Fruit fly (Drosophila melanogaster) whole organism, embryonic: Measurements from ENCODE around the gene bor.
A peak's percentile ranks its signal among the peaks of the same experiment; 100 is the strongest.

Experiments used
- Asciz ChIP-seq: fragments of 200-800 bp; sonication (Bioruptor generic); optimal IDR thresholded peaks from 2 replicates; lab custom pipeline; 2017; ENCODE audit warnings: missing biosample characterization, mild to moderate bottlenecking, missing genetic modification characterization, missing genetic modification reagents
- CG10209 ChIP-seq: fragments of 200-800 bp; sonication (Bioruptor generic); optimal IDR thresholded peaks from 3 replicates; lab custom pipeline; 2017; ENCODE audit warnings: missing biosample characterization, mild to moderate bottlenecking, missing genetic modification characterization, missing genetic modification reagents
- CG11247 ChIP-seq: fragments of 200-800 bp; sonication (Bioruptor generic); IDR thresholded peaks from 2 replicates; pipeline ENCODE4 v1.3.6; 2022; ENCODE audit warnings: missing biosample characterization, missing genetic modification characterization
- CG12155 ChIP-seq: fragments of 200-800 bp; sonication (Bioruptor generic); optimal IDR thresholded peaks from 3 replicates; lab custom pipeline; 2016; ENCODE audit warnings: missing biosample characterization, missing genetic modification characterization
- CG1233 ChIP-seq: fragments of 200-800 bp; sonication (Bioruptor generic); optimal IDR thresholded peaks from 4 replicates; lab custom pipeline; 2018; ENCODE audit warnings: missing biosample characterization, mild to moderate bottlenecking, missing genetic modification characterization
- CG13775 ChIP-seq: fragments of 200-800 bp; sonication (Bioruptor generic); optimal IDR thresholded peaks from 3 replicates; lab custom pipeline; 2017; ENCODE audit warnings: missing biosample characterization, mild to moderate bottlenecking, missing genetic modification characterization
- CG14965 ChIP-seq: fragments of 200-800 bp; sonication (Bioruptor generic); optimal IDR thresholded peaks from 2 replicates; lab custom pipeline; 2016; ENCODE audit warnings: missing biosample characterization, missing genetic modification characterization, borderline replicate concordance
- CG15479 ChIP-seq: fragments of 200-800 bp; sonication (Bioruptor generic); optimal IDR thresholded peaks from 3 replicates; lab custom pipeline; 2019; ENCODE audit warnings: missing biosample characterization, mild to moderate bottlenecking, missing genetic modification characterization, moderate library complexity
- CG15601 ChIP-seq: fragments of 200-800 bp; sonication (Bioruptor generic); optimal IDR thresholded peaks from 3 replicates; lab custom pipeline; 2019; ENCODE audit warnings: missing biosample characterization, mild to moderate bottlenecking, missing genetic modification characterization, moderate library complexity
- CG1603 ChIP-seq: fragments of 200-800 bp; sonication (Bioruptor generic); optimal IDR thresholded peaks from 2 replicates; lab custom pipeline; 2019; ENCODE audit warnings: missing biosample characterization, mild to moderate bottlenecking, missing genetic modification characterization, moderate library complexity
- CG2199 ChIP-seq: fragments of 200-800 bp; sonication (Bioruptor generic); IDR thresholded peaks from 3 replicates; pipeline ENCODE4 v1.3.6; 2022; ENCODE audit warnings: missing biosample characterization, missing genetic modification characterization
- CG2678 ChIP-seq: fragments of 200-800 bp; sonication (Bioruptor generic); optimal IDR thresholded peaks from 3 replicates; lab custom pipeline; 2019; ENCODE audit warnings: missing biosample characterization, mild to moderate bottlenecking, missing genetic modification characterization, moderate library complexity
- CG32767 ChIP-seq: fragments of 200-800 bp; sonication (Bioruptor generic); IDR thresholded peaks from 2 replicates; pipeline ENCODE4 v1.3.6; 2022; ENCODE audit warnings: missing biosample characterization, missing genetic modification characterization
- CG32772 ChIP-seq: fragments of 200-800 bp; sonication (Bioruptor generic); IDR thresholded peaks from 2 replicates; pipeline ENCODE4 v1.3.6; 2022; ENCODE audit warnings: missing biosample characterization, missing genetic modification characterization
- CG34224 ChIP-seq: fragments of 200-800 bp; sonication (Bioruptor generic); IDR thresholded peaks from 3 replicates; pipeline ENCODE4 v1.3.6; 2022; ENCODE audit warnings: missing biosample characterization, missing genetic modification characterization; ENCODE audit not compliant: partially characterized antibody
- CG42726 ChIP-seq: fragments of 200-800 bp; sonication (Bioruptor generic); IDR thresholded peaks from 2 replicates; pipeline ENCODE4 v1.3.6; 2022; ENCODE audit warnings: missing biosample characterization, missing genetic modification characterization; ENCODE audit not compliant: partially characterized antibody
- CG6654 ChIP-seq: fragments of 200-800 bp; sonication (Bioruptor generic); optimal IDR thresholded peaks from 2 replicates; lab custom pipeline; 2017; ENCODE audit warnings: missing biosample characterization, mild to moderate bottlenecking, missing genetic modification characterization
- CG6791 ChIP-seq: fragments of 200-800 bp; sonication (Bioruptor generic); IDR thresholded peaks from 3 replicates; pipeline ENCODE4 v1.3.6; 2022; ENCODE audit warnings: missing biosample characterization, missing genetic modification characterization; ENCODE audit not compliant: partially characterized antibody
- CG8765 ChIP-seq: fragments of 200-800 bp; sonication (Bioruptor generic); IDR thresholded peaks from 2 replicates; pipeline ENCODE4 v1.3.6; 2022; ENCODE audit warnings: missing biosample characterization, missing genetic modification characterization
- CG9797 ChIP-seq: fragments of 200-800 bp; sonication (Bioruptor generic); optimal IDR thresholded peaks from 3 replicates; lab custom pipeline; 2018; ENCODE audit warnings: missing biosample characterization, mild to moderate bottlenecking, missing genetic modification characterization
- CG9876 ChIP-seq: fragments of 200-800 bp; sonication (Bioruptor generic); optimal IDR thresholded peaks from 2 replicates; lab custom pipeline; 2016; ENCODE audit warnings: missing biosample characterization, missing genetic modification characterization
- Eip74EF ChIP-seq, 2 experiments: fragments of 200-800 bp in 1 of 2; fragments of >200 bp in 1 of 2; sonication (Bioruptor generic) in 1 of 2; optimal IDR thresholded peaks; 2 replicates each; lab custom pipeline; 2017 to 2019; ENCODE audit warnings: missing biosample characterization in 2 of 2, missing genetic modification characterization in 2 of 2, mild to moderate bottlenecking in 1 of 2, moderate library complexity in 1 of 2
- H15 ChIP-seq: fragments of 200-800 bp; sonication (Bioruptor generic); IDR thresholded peaks from 3 replicates; pipeline ENCODE4 v1.3.6; 2022; ENCODE audit warnings: missing biosample characterization, missing genetic modification characterization
- HLHmδ ChIP-seq: fragments of 200-800 bp; sonication (Bioruptor generic); optimal IDR thresholded peaks from 2 replicates; lab custom pipeline; 2018; ENCODE audit warnings: missing biosample characterization, mild to moderate bottlenecking, missing genetic modification characterization, moderate library complexity
- HmgZ ChIP-seq: fragments of 200-800 bp; sonication (Bioruptor generic); optimal IDR thresholded peaks from 2 replicates; lab custom pipeline; 2018; ENCODE audit warnings: missing biosample characterization, mild to moderate bottlenecking, missing genetic modification characterization
- Kr ChIP-seq: fragments of 200-800 bp; sonication (Bioruptor generic); optimal IDR thresholded peaks from 2 replicates; lab custom pipeline; 2017; ENCODE audit warnings: missing biosample characterization, mild to moderate bottlenecking, missing genetic modification characterization
- MTF-1 ChIP-seq: fragments of 200-800 bp; sonication (Bioruptor generic); optimal IDR thresholded peaks from 2 replicates; lab custom pipeline; 2018; ENCODE audit warnings: missing biosample characterization, mild to moderate bottlenecking, missing genetic modification characterization, borderline replicate concordance
- Mad ChIP-seq: fragments of 200-800 bp; sonication (Bioruptor generic); optimal IDR thresholded peaks from 2 replicates; lab custom pipeline; 2016; ENCODE audit warnings: missing biosample characterization, missing genetic modification characterization
- NK7.1 ChIP-seq: fragments of 200-800 bp; sonication (Bioruptor generic); optimal IDR thresholded peaks from 3 replicates; lab custom pipeline; 2016; ENCODE audit warnings: missing biosample characterization, missing genetic modification characterization
- Optix ChIP-seq: fragments of 200-800 bp; sonication (Bioruptor generic); IDR thresholded peaks from 3 replicates; pipeline ENCODE4 v1.3.6; 2022; ENCODE audit warnings: missing biosample characterization, missing genetic modification characterization
- Side ChIP-seq: fragments of 200-800 bp; sonication (Bioruptor generic); optimal IDR thresholded peaks from 2 replicates; lab custom pipeline; 2016; ENCODE audit warnings: missing biosample characterization, missing genetic modification characterization
- Ssrp ChIP-seq: fragments of 200-800 bp; sonication (Bioruptor generic); optimal IDR thresholded peaks from 2 replicates; lab custom pipeline; 2018; ENCODE audit warnings: missing biosample characterization, mild to moderate bottlenecking, missing genetic modification characterization, moderate library complexity
- abd-A ChIP-seq: fragments of 200-800 bp; sonication (Bioruptor generic); optimal IDR thresholded peaks from 3 replicates; lab custom pipeline; 2019; ENCODE audit warnings: missing biosample characterization, mild to moderate bottlenecking, missing genetic modification characterization, moderate library complexity
- bbx ChIP-seq: fragments of 200-800 bp; sonication (Bioruptor generic); IDR thresholded peaks from 2 replicates; pipeline ENCODE4 v1.3.6; 2022; ENCODE audit warnings: missing biosample characterization, missing genetic modification characterization; ENCODE audit not compliant: partially characterized antibody
- bsh ChIP-seq, 2 experiments: fragments of 200-800 bp; sonication (Bioruptor generic); optimal IDR thresholded peaks; 2 replicates each; lab custom pipeline; 2017 to 2018; ENCODE audit warnings: mild to moderate bottlenecking in 2 of 2, missing biosample characterization in 2 of 2, missing genetic modification characterization in 2 of 2, moderate library complexity in 1 of 2
- crp ChIP-seq, 2 experiments: fragments of 200-800 bp; sonication (Bioruptor generic); optimal IDR thresholded peaks; 2 replicates in 1 of 2; 3 replicates in 1 of 2; lab custom pipeline; 2017; ENCODE audit warnings: missing biosample characterization in 2 of 2, missing genetic modification characterization in 2 of 2, mild to moderate bottlenecking in 1 of 2, moderate library complexity in 1 of 2
- fd102C ChIP-seq: fragments of 200-800 bp; sonication (Bioruptor generic); optimal IDR thresholded peaks from 2 replicates; lab custom pipeline; 2018; ENCODE audit warnings: missing biosample characterization, mild to moderate bottlenecking, missing genetic modification characterization, moderate library complexity
- insv ChIP-seq, 2 experiments: fragments of 200-800 bp; sonication (Bioruptor generic); optimal IDR thresholded peaks; 3 replicates each; lab custom pipeline; 2016 to 2018; ENCODE audit warnings: missing biosample characterization in 2 of 2, missing genetic modification characterization in 2 of 2
- kni ChIP-seq: fragments of 200-800 bp; sonication (Bioruptor generic); optimal IDR thresholded peaks from 3 replicates; lab custom pipeline; 2017; ENCODE audit warnings: mild to moderate bottlenecking, missing biosample characterization, missing genetic modification reagents, missing genetic modification characterization
- otp ChIP-seq: fragments of 200-800 bp; sonication (Bioruptor generic); IDR thresholded peaks from 3 replicates; pipeline ENCODE4, ENCODE4 v1.3.6; 2022; ENCODE audit warnings: missing biosample characterization, missing genetic modification characterization
- pros ChIP-seq: fragments of 200-800 bp; sonication (Bioruptor generic); optimal IDR thresholded peaks from 3 replicates; lab custom pipeline; 2019; ENCODE audit warnings: missing biosample characterization, mild to moderate bottlenecking, missing genetic modification characterization, moderate library complexity
- pum ChIP-seq: fragments of 200-800 bp; sonication (Bioruptor generic); optimal IDR thresholded peaks from 2 replicates; lab custom pipeline; 2016; ENCODE audit warnings: missing biosample characterization, missing genetic modification characterization
- rib ChIP-seq: fragments of 200-800 bp; sonication (Bioruptor generic); IDR thresholded peaks from 2 replicates; pipeline ENCODE4 v1.3.6; 2022; ENCODE audit warnings: missing biosample characterization, missing genetic modification characterization
- schlank ChIP-seq: fragments of 200-800 bp; sonication (Bioruptor generic); optimal IDR thresholded peaks from 2 replicates; lab custom pipeline; 2018; ENCODE audit warnings: missing biosample characterization, mild to moderate bottlenecking, missing genetic modification characterization
- sens ChIP-seq: fragments of 200-800 bp; sonication (Bioruptor generic); peaks from one replicate; lab custom pipeline; 2016; ENCODE audit warnings: missing biosample characterization, missing genetic modification characterization
- sisA ChIP-seq: fragments of 200-800 bp; sonication (Bioruptor generic); IDR thresholded peaks from 2 replicates; pipeline ENCODE4 v1.3.6; 2022; ENCODE audit warnings: missing biosample characterization, missing genetic modification characterization
- sna ChIP-seq: fragments of 200-800 bp; sonication (Bioruptor generic); IDR thresholded peaks from 2 replicates; pipeline ENCODE4 v1.3.6; 2022; ENCODE audit warnings: missing biosample characterization, missing genetic modification characterization; ENCODE audit not compliant: partially characterized antibody
- unc-4 ChIP-seq: fragments of 200-800 bp; sonication (Bioruptor generic); IDR thresholded peaks from 2 replicates; pipeline ENCODE4 v1.3.6; 2022; ENCODE audit warnings: missing biosample characterization, missing genetic modification characterization; ENCODE audit not compliant: partially characterized antibody

The bor gene

dm6 chr3R:16282080-16282690 lies 18.3 kb upstream of the bor start (continued):
- TF ChIP-seq CG14965 (GFP tag; lab: Kevin White, UChicago) = no peak
- no peak for TF ChIP-seq Eip74EF (GFP tag; optimal IDR thresholded peaks at IDR 0.05; lab: Kevin White, UChicago)
- TF ChIP-seq CG1603 (tag; lab: Kevin White, UChicago) = peak; percentile 6
- no peak for TF ChIP-seq CG12155
- peak; percentile 48; the same call in 1 of the 3 replicates for TF ChIP-seq CG6791 (GFP tag; lab: Robert Waterston, UW)
- TF ChIP-seq CG6654 (GFP tag; lab: Kevin White, UChicago) = peak; percentile 98
- TF ChIP-seq CG34224 (GFP tag; lab: Robert Waterston, UW) = no peak
- no peak for TF ChIP-seq sisA (GFP tag; lab: Robert Waterston, UW)
- TF ChIP-seq Kr (GFP tag; lab: Kevin White, UChicago) = peak; percentile 83
- TF ChIP-seq CG2678 (tag; lab: Kevin White, UChicago) = peak; percentile 2
- no peak for TF ChIP-seq NK7.1 (GFP tag; lab: Kevin White, UChicago)
- peak; percentile 94 for TF ChIP-seq CG2199 (GFP tag; lab: Robert Waterston, UW)
- no peak for TF ChIP-seq sna (GFP tag; lab: Robert Waterston, UW)
- no peak for TF ChIP-seq pum (GFP tag; lab: Kevin White, UChicago)
- TF ChIP-seq CG9797 (GFP tag; lab: Kevin White, UChicago) = no peak
- TF ChIP-seq Mad (GFP tag; lab: Kevin White, UChicago) = peak; percentile 8
- no peak for TF ChIP-seq CG8765
- TF ChIP-seq Asciz (GFP tag; lab: Kevin White, UChicago) = no peak
- TF ChIP-seq CG10209 (GFP tag; lab: Kevin White, UChicago) = peak; percentile 29
- no peak for TF ChIP-seq CG42726
- TF ChIP-seq otp = no peak; the same call in 2 of the 3 replicates
- peak; percentile 33; the same call in 1 of the 2 replicates for TF ChIP-seq CG32767 (GFP tag; lab: Robert Waterston, UW)
- no peak for TF ChIP-seq CG15479
- TF ChIP-seq schlank (tag; lab: Kevin White, UChicago) = no peak
- no peak for TF ChIP-seq Side
- peak in 1 of 2 experiments; percentile 12 for TF ChIP-seq bsh (GFP tag; optimal IDR thresholded peaks at IDR 0.05; lab: Kevin White, UChicago)
- TF ChIP-seq MTF-1 (GFP tag; lab: Kevin White, UChicago) = no peak
- no peak for TF ChIP-seq CG11247 (GFP tag; lab: Robert Waterston, UW)
- peak in 1 of 2 experiments; percentile 53 for TF ChIP-seq insv (GFP tag; optimal IDR thresholded peaks at IDR 0.05; lab: Kevin White, UChicago)
- peak; percentile 8 to 73 for TF ChIP-seq crp (GFP tag; optimal IDR thresholded peaks at IDR 0.05; lab: Kevin White, UChicago)
- TF ChIP-seq HLHmδ (GFP tag; lab: Kevin White, UChicago) = peak; percentile 41
- no peak for TF ChIP-seq CG9876 (GFP tag; lab: Kevin White, UChicago)
- TF ChIP-seq H15 = no peak
- no peak for TF ChIP-seq Ssrp (tag; lab: Kevin White, UChicago)
- no peak for TF ChIP-seq bbx (GFP tag; lab: Robert Waterston, UW)
- peak; percentile 7 for TF ChIP-seq fd102C (GFP tag; lab: Kevin White, UChicago)
- peak; percentile 81 for TF ChIP-seq kni (GFP tag; lab: Kevin White, UChicago)
- no peak for TF ChIP-seq unc-4
- no peak for TF ChIP-seq HmgZ (tag; lab: Kevin White, UChicago)
- TF ChIP-seq CG13775 = peak; percentile 15
- peak; percentile 58 for TF ChIP-seq sens (GFP tag; lab: Kevin White, UChicago)
- no peak for TF ChIP-seq abd-A
- TF ChIP-seq pros (GFP tag; lab: Kevin White, UChicago) = peak; percentile 68
- peak; percentile 13 for TF ChIP-seq CG1233 (GFP tag; lab: Kevin White, UChicago)
- TF ChIP-seq rib (GFP tag; lab: Robert Waterston, UW) = 0 out of 2 replicates have a peak, but pooled peaks have one; percentile 31
- TF ChIP-seq Optix (GFP tag; lab: Robert Waterston, UW) = no peak
- TF ChIP-seq CG32772 = peak; percentile 28; the same call in 1 of the 2 replicates
- TF ChIP-seq CG15601 (tag; lab: Kevin White, UChicago) = no peak
